Worm (Caenorhabditis elegans): ENCODE results near the gene ttr-34.
A peak's percentile ranks its signal among the peaks of the same experiment; 100 is the strongest.

Gene ttr-34

ce11 chrX:13155730-13156129, 16.1 kb downstream of the ttr-34 start:
- no peak for TF ChIP-seq lir-1 (GFP tag; conservative IDR thresholded peaks at IDR 0.05)
- no peak for TF ChIP-seq ztf-22 (GFP tag; optimal IDR thresholded peaks at IDR 0.05)
- no peak for TF ChIP-seq Y95B8A.8 (GFP tag; IDR thresholded peaks at IDR 0.05)
- no peak for TF ChIP-seq ceh-100 (GFP tag; IDR thresholded peaks at IDR 0.05)
- no peak for TF ChIP-seq F57A8.1 (GFP tag; optimal IDR thresholded peaks at IDR 0.05)
- TF ChIP-seq hrde-1 (tag; optimal IDR thresholded peaks at IDR 0.05; ENCODE audit: borderline replicate concordance), result no peak
- no peak for TF ChIP-seq F10E7.11 (tag; optimal IDR thresholded peaks at IDR 0.05)
- TF ChIP-seq snpc-1.1 (tag; optimal IDR thresholded peaks at IDR 0.05; ENCODE audit: insufficient read depth), result no peak
- TF ChIP-seq F37B4.10 (GFP tag; IDR thresholded peaks at IDR 0.05), result no peak
- TF ChIP-seq snpc-4 (GFP tag; optimal IDR thresholded peaks at IDR 0.05), result no peak
- TF ChIP-seq snpc-4 (tag; optimal IDR thresholded peaks at IDR 0.05), result no peak
- no peak for TF ChIP-seq F22D6.2 (tag; optimal IDR thresholded peaks at IDR 0.05)
- TF ChIP-seq T07F8.4 (tag; optimal IDR thresholded peaks at IDR 0.05), result no peak
- TF ChIP-seq ekl-4 (GFP tag; IDR thresholded peaks at IDR 0.05), result no peak
- TF ChIP-seq snpc-1.3 (tag; optimal IDR thresholded peaks at IDR 0.05; ENCODE audit: insufficient read depth), result no peak
- no peak for TF ChIP-seq cebp-2 (GFP tag; IDR thresholded peaks at IDR 0.05)
- no peak for TF ChIP-seq madf-10 (tag; optimal IDR thresholded peaks at IDR 0.05)
- no peak for TF ChIP-seq lsl-1 (GFP tag; optimal IDR thresholded peaks at IDR 0.05)
- TF ChIP-seq nfya-1 (tag; optimal IDR thresholded peaks at IDR 0.05; ENCODE audit: borderline replicate concordance, insufficient read depth), result no peak

- TF ChIP-seq egl-44 (GFP tag; IDR thresholded peaks at IDR 0.05) (no peak), nfyb-1 (GFP tag; IDR thresholded peaks at IDR 0.05) (no peak), dox-1 (GFP tag; IDR thresholded peaks at IDR 0.05) (no peak), ztf-25 (GFP tag; IDR thresholded peaks at IDR 0.05) (no peak), B0019.2 (GFP tag; conservative IDR thresholded peaks at IDR 0.05) (no peak), unc-130 (GFP tag; optimal IDR thresholded peaks at IDR 0.05) (no peak)
These were observed 17.6 kb downstream of the ttr-34 start for ce11 chrX:13157112-13157768.

- TF ChIP-seq cebp-1 (GFP tag; IDR thresholded peaks at IDR 0.05) (peak; percentile 62; the same call in 1 of the 2 replicates), cebp-1 (tag; optimal IDR thresholded peaks at IDR 0.05) (peak; percentile 90), F33H1.4 (GFP tag; IDR thresholded peaks at IDR 0.05) (no peak)
These were observed 18.9 kb downstream of the ttr-34 start for ce11 chrX:13158487-13158886.

DNA sequence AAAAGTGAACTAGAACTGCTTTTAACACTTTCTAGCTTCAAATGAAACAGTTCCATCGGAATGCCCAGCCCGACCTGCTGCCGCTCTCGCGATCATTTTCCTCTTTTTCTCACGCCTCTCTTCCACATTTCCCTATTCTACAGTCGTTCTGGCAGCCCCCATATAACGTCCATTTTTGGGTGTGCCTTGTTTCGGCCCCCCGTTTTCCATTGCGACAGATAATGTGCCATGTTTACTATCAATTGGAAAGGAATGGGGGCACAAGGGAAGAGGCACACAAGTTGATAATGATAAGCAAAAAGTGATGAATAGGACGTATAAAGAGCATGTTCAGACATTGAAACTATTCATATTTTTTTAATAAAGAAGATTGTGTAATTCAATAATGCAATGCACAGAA, 19.4 kb downstream of the ttr-34 start:
- no peak for TF ChIP-seq tbx-9 (tag; optimal IDR thresholded peaks at IDR 0.05; ENCODE audit: borderline replicate concordance)
- no peak for TF ChIP-seq pha-4 (tag; optimal IDR thresholded peaks at IDR 0.05)
- no peak for TF ChIP-seq K11D2.4 (GFP tag; IDR thresholded peaks at IDR 0.05)
- TF ChIP-seq B0035.1 (tag; optimal IDR thresholded peaks at IDR 0.05), result no peak
- TF ChIP-seq T07F8.4 (tag; optimal IDR thresholded peaks at IDR 0.05), result no peak
- TF ChIP-seq Y53G8AR.9 (GFP tag; conservative IDR thresholded peaks at IDR 0.05), result no peak
- TF ChIP-seq B0336.3 (GFP tag; IDR thresholded peaks at IDR 0.05), result no peak
- no peak for TF ChIP-seq F23B12.7 (tag; optimal IDR thresholded peaks at IDR 0.05; ENCODE audit: insufficient read depth)
- TF ChIP-seq Y56A3A.18 (GFP tag; IDR thresholded peaks at IDR 0.05), result 0 out of 2 replicates have a peak, but pooled peaks have one; percentile 64
- TF ChIP-seq Y79H2A.3 (GFP tag; conservative IDR thresholded peaks at IDR 0.05), result no peak
- peak; percentile 82 for TF ChIP-seq dox-1 (GFP tag; IDR thresholded peaks at IDR 0.05)
- TF ChIP-seq tbp1 (GFP tag; optimal IDR thresholded peaks at IDR 0.05), result peak; percentile 52
- peak; percentile 49; the same call in 1 of the 2 replicates for TF ChIP-seq cebp-1 (GFP tag; IDR thresholded peaks at IDR 0.05)
- TF ChIP-seq cebp-1 (tag; optimal IDR thresholded peaks at IDR 0.05), result no peak
- no peak for TF ChIP-seq mcd-1 (GFP tag; IDR thresholded peaks at IDR 0.05)
- no peak for TF ChIP-seq bed-2 (GFP tag; IDR thresholded peaks at IDR 0.05)
- no peak for TF ChIP-seq zfh-2 (GFP tag; conservative IDR thresholded peaks at IDR 0.05)
- no peak for TF ChIP-seq madf-3 (GFP tag; IDR thresholded peaks at IDR 0.05)
- TF ChIP-seq chd-7 (tag; optimal IDR thresholded peaks at IDR 0.05), result peak; percentile 16
- no peak for TF ChIP-seq lir-1 (GFP tag; conservative IDR thresholded peaks at IDR 0.05)
